Worm (Caenorhabditis elegans): ENCODE measurements around the gene Y69E1A.8.

ce11 chrIV:10934786-10935185 lies 31.6 kb upstream of the Y69E1A.8 start:
- no peak for TF ChIP-seq nhr-237 (tag; optimal IDR thresholded peaks at IDR 0.05)
- TF ChIP-seq hlh-1 (tag; optimal IDR thresholded peaks at IDR 0.05) = no peak
- TF ChIP-seq sptf-1 (tag; optimal IDR thresholded peaks at IDR 0.05) = no peak
- TF ChIP-seq nhr-28 (tag; optimal IDR thresholded peaks at IDR 0.05) = no peak
- TF ChIP-seq elt-1 (tag; optimal IDR thresholded peaks at IDR 0.05; ENCODE audit: borderline replicate concordance, insufficient read depth) = no peak
- no peak for TF ChIP-seq snpc-4 (tag; optimal IDR thresholded peaks at IDR 0.05)
- TF ChIP-seq mls-2 (tag; optimal IDR thresholded peaks at IDR 0.05) = no peak
- TF ChIP-seq unc-39 (tag; optimal IDR thresholded peaks at IDR 0.05) = no peak
- TF ChIP-seq lsy-2 (tag; optimal IDR thresholded peaks at IDR 0.05) = no peak
- no peak for TF ChIP-seq ces-1 (GFP tag; optimal IDR thresholded peaks at IDR 0.05)
